Fruit fly (Drosophila melanogaster): Measurements from ENCODE around the gene Lamtor4.

Lamtor4 gene

dm6 chr3L:3935567-3936207, 39.0 kb downstream of the Lamtor4 start, which contains the start of gene Eip63F-1 (continued):
- no peak for TF ChIP-seq CG16779 (tag; optimal IDR thresholded peaks at IDR 0.05)
- TF ChIP-seq CG15336 (GFP tag; IDR thresholded peaks at IDR 0.05) = peak; percentile 62
- TF ChIP-seq CG6808 (GFP tag; optimal IDR thresholded peaks at IDR 0.05) = no peak
- TF ChIP-seq CG10631 (GFP tag; optimal IDR thresholded peaks at IDR 0.05) = no peak
- no peak for TF ChIP-seq dsx (GFP tag; optimal IDR thresholded peaks at IDR 0.05; ENCODE audit: poor library complexity, severe bottlenecking)
- TF ChIP-seq dac (GFP tag; optimal IDR thresholded peaks at IDR 0.05) = no peak
- TF ChIP-seq pdm3 (GFP tag; optimal IDR thresholded peaks at IDR 0.05) = peak; percentile 20
- TF ChIP-seq CG6792 (GFP tag; optimal IDR thresholded peaks at IDR 0.05) = no peak
- no peak for TF ChIP-seq Blimp-1 (GFP tag; optimal IDR thresholded peaks at IDR 0.05)
- TF ChIP-seq CG3032 (tag; optimal IDR thresholded peaks at IDR 0.05) = no peak
- no peak for TF ChIP-seq CG1621 (tag; optimal IDR thresholded peaks at IDR 0.05)
- 0 out of 3 replicates have a peak, but pooled peaks have one; percentile 34 for TF ChIP-seq eg (GFP tag; IDR thresholded peaks at IDR 0.05)
- peak in 1 of 2 experiments; percentile 45 for TF ChIP-seq salr (GFP tag; optimal IDR thresholded peaks at IDR 0.05)
- TF ChIP-seq Ets21C (GFP tag; optimal IDR thresholded peaks at IDR 0.05) = no peak
- TF ChIP-seq CG32006 (GFP tag; optimal IDR thresholded peaks at IDR 0.05) = peak; percentile 69
- TF ChIP-seq Eip93F (GFP tag; optimal IDR thresholded peaks at IDR 0.05) = no peak
- peak; percentile 27 for TF ChIP-seq esn (GFP tag; optimal IDR thresholded peaks at IDR 0.05)
- TF ChIP-seq CG8319 (GFP tag; optimal IDR thresholded peaks at IDR 0.05) = no peak
- no peak for TF ChIP-seq CG11902 (GFP tag; optimal IDR thresholded peaks at IDR 0.05)
- peak; percentile 66 for TF ChIP-seq Hr4 (GFP tag; optimal IDR thresholded peaks at IDR 0.05)
- no peak for TF ChIP-seq vri (GFP tag; optimal IDR thresholded peaks at IDR 0.05)
- TF ChIP-seq Smox (GFP tag; optimal IDR thresholded peaks at IDR 0.05) = no peak
- TF ChIP-seq Sox102F (GFP tag; optimal IDR thresholded peaks at IDR 0.05) = no peak
- TF ChIP-seq CG6276 (GFP tag; optimal IDR thresholded peaks at IDR 0.05) = peak; percentile 51
- TF ChIP-seq OdsH (GFP tag; optimal IDR thresholded peaks at IDR 0.05) = peak; percentile 54
- peak; percentile 4 for TF ChIP-seq cyc (GFP tag; optimal IDR thresholded peaks at IDR 0.05)
- TF ChIP-seq CG6163 (GFP tag; IDR thresholded peaks at IDR 0.05) = no peak; the same call in 2 of the 3 replicates
- TF ChIP-seq Lpt (GFP tag; optimal IDR thresholded peaks at IDR 0.05) = no peak
- TF ChIP-seq CG10669 (GFP tag; optimal IDR thresholded peaks at IDR 0.05) = no peak
- TF ChIP-seq net (GFP tag; optimal IDR thresholded peaks at IDR 0.05) = peak; percentile 36
- peak; percentile 1 for TF ChIP-seq CG34406 (GFP tag; optimal IDR thresholded peaks at IDR 0.05)
- peak; percentile 44; the same call in 1 of the 2 replicates for TF ChIP-seq Gug (GFP tag; IDR thresholded peaks at IDR 0.05)
- peak; percentile 62 for TF ChIP-seq svp (GFP tag)
- TF ChIP-seq fd85E (GFP tag; optimal IDR thresholded peaks at IDR 0.05) = no peak
- TF ChIP-seq fkh (GFP tag; optimal IDR thresholded peaks at IDR 0.05) = no peak
- TF ChIP-seq CG4318 (GFP tag; optimal IDR thresholded peaks at IDR 0.05) = peak; percentile 12

- TF ChIP-seq CG15336 (GFP tag; IDR thresholded peaks at IDR 0.05) = no peak
- peak; percentile 82 for TF ChIP-seq fkh (GFP tag; optimal IDR thresholded peaks at IDR 0.05)
- TF ChIP-seq CG32006 (GFP tag; optimal IDR thresholded peaks at IDR 0.05) = no peak
- TF ChIP-seq Eip78C (GFP tag) = peak; percentile 36
- peak; percentile 34 for TF ChIP-seq svp (GFP tag)
- TF ChIP-seq Ets21C (GFP tag; optimal IDR thresholded peaks at IDR 0.05) = no peak
- no peak for TF ChIP-seq Hr38 (GFP tag; optimal IDR thresholded peaks at IDR 0.05)
- no peak for TF ChIP-seq fd59A (GFP tag; optimal IDR thresholded peaks at IDR 0.05)
- TF ChIP-seq CG11294 (GFP tag; IDR thresholded peaks at IDR 0.05) = no peak
- no peak for TF ChIP-seq CG3919 (GFP tag; optimal IDR thresholded peaks at IDR 0.05)
- no peak for TF ChIP-seq achi (GFP tag; optimal IDR thresholded peaks at IDR 0.05)
- TF ChIP-seq Eip93F (GFP tag; optimal IDR thresholded peaks at IDR 0.05) = no peak
- TF ChIP-seq acj6 (GFP tag; optimal IDR thresholded peaks at IDR 0.05) = no peak
- TF ChIP-seq Ets96B (tag; optimal IDR thresholded peaks at IDR 0.05) = no peak
Measured at dm6 chr3L:3937806-3938205, 41.1 kb downstream of the Lamtor4 start, which contains the start of gene CG10866. CG10866 (minus strand) TSS chr3L:3937992.
